Worm (Caenorhabditis elegans) whole organism, young adult: ENCODE results near the gene Y22D7AL.15.
A peak's percentile ranks its signal among the peaks of the same experiment; 100 is the strongest.

Experiments
- C17E4.6 ChIP-seq: fragments of 200-800 bp; sonication (Bioruptor generic); IDR thresholded peaks from 2 replicates; pipeline ENCODE4 v1.3.6; 2022; ENCODE audit warnings: missing genetic modification reagents, missing genetic modification characterization, missing compliant biosample characterization
- F23B12.7 ChIP-seq: sonication (generic microtip); optimal IDR thresholded peaks from 2 replicates; lab custom pipeline; 2017; ENCODE audit warnings: missing genetic modification characterization, mild to moderate bottlenecking, missing compliant biosample characterization, antibody characterized with exemption, moderate library complexity; ENCODE audit not compliant: insufficient read depth
- K12H6.12 ChIP-seq: fragments of 200-800 bp; sonication (Bioruptor generic); optimal IDR thresholded peaks from 2 replicates; lab custom pipeline; 2018; ENCODE audit warnings: mild to moderate bottlenecking, missing genetic modification characterization, missing compliant biosample characterization
- Y67H2A.10 ChIP-seq: fragments of 200-800 bp; sonication (Bioruptor generic); conservative IDR thresholded peaks from 2 replicates; pipeline ENCODE4 v1.3.6; 2022; ENCODE audit warnings: missing genetic modification reagents, missing genetic modification characterization, missing compliant biosample characterization
- Y79H2A.3 ChIP-seq: fragments of 200-800 bp; sonication (Bioruptor generic); conservative IDR thresholded peaks from 2 replicates; pipeline ENCODE4 v1.3.6; 2022; ENCODE audit warnings: missing genetic modification reagents, missing genetic modification characterization, missing compliant biosample characterization
- Y95B8A.8 ChIP-seq: fragments of 200-800 bp; sonication (Bioruptor generic); IDR thresholded peaks from 2 replicates; pipeline ENCODE4 v1.3.6; 2022; ENCODE audit warnings: missing genetic modification reagents, missing genetic modification characterization, missing compliant biosample characterization
- aptf-2 ChIP-seq: fragments of 200-800 bp; sonication (Bioruptor generic); conservative IDR thresholded peaks from 2 replicates; pipeline ENCODE4 v1.3.6; 2022; ENCODE audit warnings: missing genetic modification reagents, missing genetic modification characterization, missing compliant biosample characterization
- ccch-3 ChIP-seq: fragments of 200-800 bp; sonication (Bioruptor generic); optimal IDR thresholded peaks from 2 replicates; lab custom pipeline; 2018; ENCODE audit warnings: mild to moderate bottlenecking, missing genetic modification characterization, missing compliant biosample characterization
- cebp-1 ChIP-seq, 2 experiments: fragments of 200-800 bp in 1 of 2; sonication (Bioruptor generic) in 1 of 2; sonication (generic microtip) in 1 of 2; IDR thresholded peaks in 1 of 2; optimal IDR thresholded peaks in 1 of 2; 2 replicates each; pipeline versions ENCODE4 v1.3.6 to Lab custom; 2017 to 2022; ENCODE audit warnings: missing compliant biosample characterization in 2 of 2, missing genetic modification characterization in 2 of 2, mild to moderate bottlenecking in 1 of 2, missing genetic modification reagents in 1 of 2, moderate library complexity in 1 of 2
- ceh-27 ChIP-seq: fragments of 200-800 bp; sonication (Bioruptor generic); optimal IDR thresholded peaks from 2 replicates; lab custom pipeline; 2018; ENCODE audit warnings: mild to moderate bottlenecking, missing genetic modification characterization, moderate library complexity, missing compliant biosample characterization
- ceh-58 ChIP-seq: fragments of 200-800 bp; sonication (Bioruptor generic); IDR thresholded peaks from 2 replicates; pipeline ENCODE4 v1.3.6; 2022; ENCODE audit warnings: missing genetic modification characterization, missing compliant biosample characterization
- ceh-91 ChIP-seq: fragments of 200-800 bp; sonication (Bioruptor generic); IDR thresholded peaks from 2 replicates; pipeline ENCODE4 v1.3.6; 2022; ENCODE audit warnings: missing genetic modification reagents, missing genetic modification characterization, missing compliant biosample characterization
- egrh-3 ChIP-seq: fragments of 200-800 bp; sonication (Bioruptor generic); IDR thresholded peaks from 2 replicates; pipeline ENCODE4 v1.3.6; 2022; ENCODE audit warnings: missing genetic modification reagents, missing genetic modification characterization, missing compliant biosample characterization
- ets-4 ChIP-seq: fragments of 200-800 bp; sonication (Bioruptor generic); optimal IDR thresholded peaks from 2 replicates; lab custom pipeline; 2018; ENCODE audit warnings: mild to moderate bottlenecking, missing genetic modification characterization, missing compliant biosample characterization
- him-1 ChIP-seq: sonication (generic microtip); optimal IDR thresholded peaks from 2 replicates; lab custom pipeline; 2016; ENCODE audit warnings: missing genotype, missing genetic modification reagents, missing genetic modification characterization, missing compliant biosample characterization
- hlh-12 ChIP-seq: sonication (generic microtip); optimal IDR thresholded peaks from 2 replicates; lab custom pipeline; 2016; ENCODE audit warnings: missing genetic modification characterization, missing compliant biosample characterization
- hlh-26 ChIP-seq: fragments of 200-800 bp; sonication (Bioruptor generic); conservative IDR thresholded peaks from 2 replicates; pipeline ENCODE4 v1.3.6; 2022; ENCODE audit warnings: missing genetic modification reagents, missing genetic modification characterization, missing compliant biosample characterization
- hsf-1 ChIP-seq: fragments of 200-800 bp; sonication (Bioruptor generic); IDR thresholded peaks from 2 replicates; pipeline ENCODE4 v1.3.6; 2022; ENCODE audit warnings: missing genetic modification reagents, missing genetic modification characterization, missing compliant biosample characterization
- lsl-1 ChIP-seq: fragments of 200-800 bp; sonication (Bioruptor generic); optimal IDR thresholded peaks from 2 replicates; lab custom pipeline; 2018; ENCODE audit warnings: mild to moderate bottlenecking, missing genetic modification characterization, moderate library complexity, missing compliant biosample characterization
- lsy-27 ChIP-seq: sonication (generic microtip); optimal IDR thresholded peaks from 2 replicates; lab custom pipeline; 2017; ENCODE audit warnings: missing genetic modification characterization, mild to moderate bottlenecking, missing compliant biosample characterization, antibody characterized with exemption, missing genotype, borderline replicate concordance; ENCODE audit not compliant: insufficient read depth
- mes-4 ChIP-seq: sonication (generic microtip); optimal IDR thresholded peaks from 2 replicates; lab custom pipeline; 2016; ENCODE audit warnings: missing genotype, missing genetic modification characterization, missing compliant biosample characterization
- nfyb-1 ChIP-seq: fragments of 200-800 bp; sonication (Bioruptor generic); IDR thresholded peaks from 2 replicates; pipeline ENCODE4 v1.3.6; 2022; ENCODE audit warnings: missing genetic modification reagents, missing genetic modification characterization, missing compliant biosample characterization
- nhr-120 ChIP-seq: fragments of 200-800 bp; sonication (Bioruptor generic); IDR thresholded peaks from 2 replicates; pipeline ENCODE4 v1.3.6; 2022; ENCODE audit warnings: missing genetic modification characterization, missing compliant biosample characterization
- nhr-90 ChIP-seq: sonication (generic microtip); optimal IDR thresholded peaks from 2 replicates; lab custom pipeline; 2016; ENCODE audit warnings: missing genotype, mild to moderate bottlenecking, missing genetic modification characterization, missing compliant biosample characterization
- pha-4 ChIP-seq: fragments of 150-350 bp; sonication (generic microtip); optimal IDR thresholded peaks from 2 replicates; lab custom pipeline; 2014; ENCODE audit warnings: missing biosample characterization, missing genetic modification reagents, missing genetic modification characterization
- rpc-1 ChIP-seq, 2 experiments: fragments of 150-350 bp in 1 of 2; sonication (generic microtip) in 1 of 2; optimal IDR thresholded peaks; 2 replicates each; lab custom pipeline; 2014 to 2018; ENCODE audit warnings: missing biosample characterization in 1 of 2, missing genetic modification characterization in 1 of 2, missing genetic modification reagents in 1 of 2, missing genotype in 1 of 2
- sdz-38 ChIP-seq: sonication (generic microtip); optimal IDR thresholded peaks from 2 replicates; lab custom pipeline; 2016; ENCODE audit warnings: missing genotype, missing genetic modification characterization, missing compliant biosample characterization
- tbp1 ChIP-seq: fragments of 200-800 bp; sonication (Bioruptor generic); optimal IDR thresholded peaks from 2 replicates; lab custom pipeline; 2018; ENCODE audit warnings: mild to moderate bottlenecking, missing genetic modification characterization, missing compliant biosample characterization
- tlf-1 ChIP-seq: fragments of 200-800 bp; sonication (Bioruptor generic); optimal IDR thresholded peaks from 2 replicates; lab custom pipeline; 2018; ENCODE audit warnings: mild to moderate bottlenecking, missing genetic modification characterization, missing compliant biosample characterization
- zfh-2 ChIP-seq: fragments of 200-800 bp; sonication (Bioruptor generic); conservative IDR thresholded peaks from 2 replicates; pipeline ENCODE4 v1.3.6; 2022; ENCODE audit warnings: missing genetic modification reagents, missing genetic modification characterization, missing compliant biosample characterization
- ztf-18 ChIP-seq: sonication (generic microtip); optimal IDR thresholded peaks from 2 replicates; lab custom pipeline; 2016; ENCODE audit warnings: missing genotype, mild to moderate bottlenecking, missing genetic modification characterization, missing compliant biosample characterization
- ztf-6 ChIP-seq: fragments of 200-800 bp; sonication (Bioruptor generic); IDR thresholded peaks from 2 replicates; pipeline ENCODE4 v1.3.6; 2022; ENCODE audit warnings: missing genetic modification reagents, missing genetic modification characterization, missing compliant biosample characterization

Y22D7AL.15 gene

DNA sequence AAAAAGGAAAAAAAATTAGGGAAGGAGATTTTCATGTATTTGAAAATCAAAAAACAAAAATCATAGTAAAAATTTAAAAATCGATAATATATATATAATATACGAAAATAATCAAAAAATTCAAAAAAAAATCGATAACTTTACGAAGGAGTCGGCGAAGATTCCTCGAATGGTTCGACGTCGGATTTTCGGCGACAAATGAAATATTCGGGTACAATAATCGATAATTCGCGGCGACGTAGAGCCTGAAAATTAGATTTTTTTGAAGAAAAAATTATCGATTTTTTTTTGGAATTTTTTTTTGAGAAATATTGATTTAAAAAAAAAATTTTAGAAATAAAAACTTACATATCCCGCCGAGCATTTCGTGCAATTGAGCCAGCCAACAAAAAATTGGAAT, 5.7 kb upstream of the Y22D7AL.15 start:
- TF ChIP-seq pha-4 (no peak), lsl-1 (GFP tag; lab: Kevin White, UChicago) (no peak), aptf-2 (no peak), K12H6.12 (tag; lab: Kevin White, UChicago) (no peak), ccch-3 (no peak), ceh-91 (GFP tag; lab: Robert Waterston, UW) (no peak), ztf-6 (GFP tag; lab: Robert Waterston, UW) (no peak), sdz-38 (tag; lab: Kevin White, UChicago) (no peak), Y67H2A.10 (GFP tag; lab: Robert Waterston, UW) (no peak), cebp-1 (GFP tag; IDR thresholded peaks at IDR 0.05; lab: Robert Waterston, UW) (no peak), cebp-1 (tag; optimal IDR thresholded peaks at IDR 0.05; lab: Kevin White, UChicago) (no peak), Y79H2A.3 (GFP tag; lab: Robert Waterston, UW) (no peak), C17E4.6 (GFP tag; lab: Robert Waterston, UW) (no peak), hlh-26 (GFP tag; lab: Robert Waterston, UW) (no peak), him-1 (tag; lab: Kevin White, UChicago) (no peak), mes-4 (tag; lab: Kevin White, UChicago) (no peak), tlf-1 (GFP tag; lab: Kevin White, UChicago) (no peak), ztf-18 (tag; lab: Kevin White, UChicago) (no peak)

ce11 chrIII:1664761-1665266, 5.2 kb upstream of the Y22D7AL.15 start, which contains the start of gene Y22D7AL.16:
Gene Y22D7AL.16 (minus strand): TSS chrIII:1665216.
- TF ChIP-seq rpc-1 (optimal IDR thresholded peaks at IDR 0.05; lab: Kevin White, UChicago), result no peak
- peak; percentile 11 for TF ChIP-seq rpc-1 (tag; optimal IDR thresholded peaks at IDR 0.05; lab: Kevin White, UChicago)
- no peak for TF ChIP-seq ztf-18 (tag; lab: Kevin White, UChicago)
- TF ChIP-seq zfh-2 (GFP tag; lab: Robert Waterston, UW), result peak; percentile 76
- TF ChIP-seq egrh-3, result peak; percentile 64; the same call in 1 of the 2 replicates
- TF ChIP-seq hlh-12 (tag; lab: Kevin White, UChicago), result no peak

ce11 chrIII:1663056-1663455, 3.4 kb upstream of the Y22D7AL.15 start:
- TF ChIP-seq nhr-90 (no peak), Y95B8A.8 (GFP tag; lab: Robert Waterston, UW) (no peak), hsf-1 (no peak)

DNA sequence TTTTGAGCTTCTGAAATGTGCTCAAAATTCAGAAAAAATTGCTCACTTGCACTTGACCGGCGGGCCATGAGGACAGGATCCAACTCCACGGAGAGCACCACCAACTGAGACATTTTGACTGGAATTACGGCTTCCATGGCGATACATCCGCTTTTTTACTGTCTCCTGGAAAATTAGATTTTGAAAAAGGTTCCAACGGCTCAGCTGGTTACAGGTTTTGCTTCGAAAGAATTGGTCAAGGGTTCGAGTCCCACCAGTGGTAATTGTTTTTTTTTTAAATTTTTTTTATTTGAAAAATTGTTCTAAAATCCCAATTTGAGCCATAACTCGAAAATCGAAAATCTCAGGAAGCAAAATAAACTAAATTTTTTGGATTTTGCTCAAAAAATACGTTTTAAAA, 2.7 kb upstream of the Y22D7AL.15 start:
- TF ChIP-seq rpc-1 (optimal IDR thresholded peaks at IDR 0.05; lab: Kevin White, UChicago) (no peak), rpc-1 (tag; optimal IDR thresholded peaks at IDR 0.05; lab: Kevin White, UChicago) (peak; percentile 56), Y67H2A.10 (GFP tag; lab: Robert Waterston, UW) (no peak), tbp1 (peak; percentile 70), ceh-58 (GFP tag; lab: Robert Waterston, UW) (no peak), nhr-120 (GFP tag; lab: Robert Waterston, UW) (no peak), nfyb-1 (no peak), F23B12.7 (tag; lab: Kevin White, UChicago) (no peak), hlh-12 (tag; lab: Kevin White, UChicago) (no peak), ets-4 (GFP tag; lab: Kevin White, UChicago) (no peak), ceh-27 (no peak), zfh-2 (GFP tag; lab: Robert Waterston, UW) (no peak), lsy-27 (tag; lab: Kevin White, UChicago) (no peak)
